Fruit fly (Drosophila melanogaster) Kc167 (cell line): ENCODE results near the gene CG8086.

Experiments
- Myc ChIP-seq: fragments of >200 bp; optimal IDR thresholded peaks from 2 replicates; lab custom pipeline; 2017; ENCODE audit warnings: missing external identifiers
- h ChIP-seq: fragments of >200 bp; optimal IDR thresholded peaks from 3 replicates; lab custom pipeline; 2018; ENCODE audit warnings: missing external identifiers
- psq ChIP-seq: fragments of >200 bp; optimal IDR thresholded peaks from 2 replicates; lab custom pipeline; 2017; ENCODE audit warnings: missing external identifiers
- ttk ChIP-seq: sonication (Bioruptor generic); optimal IDR thresholded peaks from 2 replicates; lab custom pipeline; 2017; ENCODE audit warnings: missing external identifiers

DNA sequence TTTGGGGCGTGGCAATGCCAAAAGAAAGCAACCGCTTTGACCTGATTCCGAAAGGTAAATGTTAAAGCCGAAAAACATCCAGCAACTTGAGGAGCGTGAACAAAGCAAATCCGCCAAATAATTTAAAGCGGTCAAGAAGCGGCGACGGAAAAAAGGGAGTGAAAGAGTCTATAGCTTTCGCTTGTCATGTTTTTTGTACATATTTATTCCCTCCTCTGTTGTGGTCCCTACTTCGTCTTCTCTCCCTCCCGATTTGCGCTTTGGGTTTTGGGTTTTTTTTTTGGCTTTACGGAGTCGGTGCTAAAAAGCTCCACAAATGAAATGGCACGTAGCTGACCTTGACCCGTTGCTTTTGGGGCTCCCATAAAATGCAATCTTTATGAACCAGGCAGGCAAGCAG lies 16.8 kb upstream of the CG8086 start:
- TF ChIP-seq psq (no peak), h (lab: Kevin White, UChicago) (no peak), Myc (lab: Kevin White, UChicago) (no peak), ttk (lab: Kevin White, UChicago) (no peak)
